Worm (Caenorhabditis elegans): ENCODE results near the gene Y110A2AL.6.
A peak's percentile ranks its signal among the peaks of the same experiment; 100 is the strongest.
"Not testable (repeated sequence)": the region's sequence is repeated elsewhere in the genome, so short reads cannot be mapped to it uniquely, and the experiment has no call there.

Y110A2AL.6 gene

DNA sequence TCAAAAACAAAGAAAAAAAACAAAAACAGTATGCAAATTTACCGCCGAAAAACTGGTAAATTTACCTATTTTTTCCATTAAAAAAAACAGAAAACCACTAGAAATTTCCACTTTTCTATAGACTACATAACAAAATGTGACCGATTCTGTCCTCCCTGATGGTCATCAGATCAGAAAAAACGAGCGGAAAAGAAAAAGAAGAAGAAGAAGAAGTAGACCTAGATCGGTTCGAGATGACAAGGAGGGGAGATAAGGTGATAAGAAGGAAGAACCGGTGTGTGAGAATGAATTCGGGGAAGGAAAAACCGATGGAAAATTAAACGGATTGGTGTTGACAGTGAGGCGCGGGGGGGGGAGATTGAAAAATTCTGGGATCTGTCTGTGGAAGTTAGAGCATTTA, 14.7 kb upstream of the Y110A2AL.6 start:
- TF ChIP-seq ztf-23 (GFP tag; IDR thresholded peaks at IDR 0.05) (no peak), ref-1 (GFP tag; conservative IDR thresholded peaks at IDR 0.05) (no peak), T22C8.4 (GFP tag; IDR thresholded peaks at IDR 0.05) (no peak), cog-1 (tag; optimal IDR thresholded peaks at IDR 0.05) (no peak), flt-1 (GFP tag; IDR thresholded peaks at IDR 0.05) (no peak), ztf-29 (GFP tag; IDR thresholded peaks at IDR 0.05) (no peak), med-1 (GFP tag; optimal IDR thresholded peaks at IDR 0.05; ENCODE audit: insufficient read depth) (no peak), klf-2 (GFP tag; conservative IDR thresholded peaks at IDR 0.05) (no peak), tab-1 (GFP tag; IDR thresholded peaks at IDR 0.05) (no peak)

- TF ChIP-seq ztf-29 (GFP tag; IDR thresholded peaks at IDR 0.05) = peak; percentile 34; the same call in 1 of the 2 replicates
- TF ChIP-seq tab-1 (GFP tag; IDR thresholded peaks at IDR 0.05) = no peak
Observed at ce11 chrII:2854794-2855193, 13.4 kb upstream of the Y110A2AL.6 start.

- TF ChIP-seq flt-1 (GFP tag; IDR thresholded peaks at IDR 0.05) (no peak), cog-1 (tag; optimal IDR thresholded peaks at IDR 0.05) (no peak), T22C8.4 (GFP tag; IDR thresholded peaks at IDR 0.05) (no peak), tab-1 (GFP tag; IDR thresholded peaks at IDR 0.05) (no peak), ref-1 (GFP tag; conservative IDR thresholded peaks at IDR 0.05) (no peak), ztf-23 (GFP tag; IDR thresholded peaks at IDR 0.05) (no peak), ztf-29 (GFP tag; IDR thresholded peaks at IDR 0.05) (no peak), med-1 (GFP tag; optimal IDR thresholded peaks at IDR 0.05; ENCODE audit: insufficient read depth) (no peak), klf-2 (GFP tag; conservative IDR thresholded peaks at IDR 0.05) (no peak)
Observed at ce11 chrII:2853767-2854166, 12.3 kb upstream of the Y110A2AL.6 start.

DNA sequence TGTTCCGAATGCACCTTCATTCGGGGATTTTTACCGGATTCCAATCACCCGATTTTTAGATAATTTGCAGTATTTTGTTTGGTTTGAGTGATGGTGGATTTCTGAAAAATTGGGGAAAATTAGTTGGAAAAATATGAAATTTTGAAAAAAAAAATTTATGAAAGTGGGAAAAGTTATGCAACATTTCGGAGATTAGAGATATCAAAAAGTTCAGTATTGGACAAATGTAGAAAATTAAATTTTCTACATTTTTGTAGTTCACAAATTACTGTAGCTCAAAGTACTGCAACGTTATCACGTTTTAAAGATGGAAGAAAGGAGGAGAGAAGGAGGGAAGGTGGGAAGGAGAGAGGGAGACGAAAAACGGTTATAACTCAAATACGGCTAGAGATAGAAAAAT, 11.1 kb upstream of the Y110A2AL.6 start, which contains the start of gene ptc-3:
Gene ptc-3, minus strand, starts transcription at position 101 of the 400 bp plus-strand sequence.
- no peak for TF ChIP-seq ztf-29 (GFP tag; IDR thresholded peaks at IDR 0.05)
- TF ChIP-seq klf-2 (GFP tag; conservative IDR thresholded peaks at IDR 0.05) = no peak
- TF ChIP-seq flt-1 (GFP tag; IDR thresholded peaks at IDR 0.05) = no peak
- no peak for TF ChIP-seq cog-1 (tag; optimal IDR thresholded peaks at IDR 0.05)
- TF ChIP-seq ztf-23 (GFP tag; IDR thresholded peaks at IDR 0.05) = no peak

DNA sequence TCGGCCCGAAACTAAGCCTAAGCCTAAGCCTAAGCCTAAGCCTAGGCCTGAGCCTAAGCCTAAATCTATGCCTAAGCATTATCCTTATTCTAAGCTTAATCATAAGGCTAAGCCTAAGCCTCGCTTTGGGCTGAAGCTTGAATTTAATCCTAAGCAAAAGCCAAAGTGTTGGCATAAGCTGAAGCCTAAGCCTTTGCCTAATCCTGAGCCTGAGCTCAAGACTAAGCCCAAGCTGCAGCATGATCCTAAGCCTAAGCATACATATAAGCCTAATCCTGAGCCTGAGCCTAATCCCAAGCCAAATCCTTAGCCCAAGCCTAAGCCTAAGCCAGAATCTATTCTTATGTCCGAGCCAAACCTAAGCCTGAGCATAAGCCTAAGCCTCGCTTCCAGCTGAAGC, 5.1 kb upstream of the Y110A2AL.6 start:
- TF ChIP-seq ztf-29 (GFP tag; IDR thresholded peaks at IDR 0.05) (no peak), ztf-23 (GFP tag; IDR thresholded peaks at IDR 0.05) (no peak), T22C8.4 (GFP tag; IDR thresholded peaks at IDR 0.05) (no peak), ref-1 (GFP tag; conservative IDR thresholded peaks at IDR 0.05) (no peak), klf-2 (GFP tag; conservative IDR thresholded peaks at IDR 0.05) (no peak), flt-1 (GFP tag; IDR thresholded peaks at IDR 0.05) (no peak), tab-1 (GFP tag; IDR thresholded peaks at IDR 0.05) (no peak), cog-1 (tag; optimal IDR thresholded peaks at IDR 0.05) (no peak), med-1 (GFP tag; optimal IDR thresholded peaks at IDR 0.05; ENCODE audit: insufficient read depth) (no peak)

- 0 out of 2 replicates have a peak, but pooled peaks have one; percentile 13 for TF ChIP-seq tab-1 (GFP tag; IDR thresholded peaks at IDR 0.05)
- TF ChIP-seq ztf-23 (GFP tag; IDR thresholded peaks at IDR 0.05) = no peak
Observed at ce11 chrII:2845674-2846073, 4.2 kb upstream of the Y110A2AL.6 start.

DNA sequence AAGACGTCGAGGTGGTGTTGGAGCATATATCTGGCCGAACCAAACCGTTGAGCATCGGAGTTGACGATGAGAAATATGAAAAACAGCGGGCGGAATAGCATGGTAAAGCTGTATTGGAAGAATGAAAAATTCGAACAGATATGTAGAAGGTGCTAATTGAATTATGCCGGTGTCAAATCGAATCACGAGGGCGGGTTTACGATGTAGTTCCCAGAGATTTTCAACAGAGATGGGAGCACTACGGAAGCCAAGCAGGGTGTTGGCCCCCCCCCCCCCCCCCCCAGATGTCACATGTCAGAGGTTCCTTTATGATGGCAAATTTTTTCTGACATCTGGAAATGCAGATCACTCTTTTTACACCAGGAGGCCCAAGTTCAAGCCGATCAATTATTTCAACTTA, 1.7 kb upstream of the Y110A2AL.6 start, which contains the start of gene Y110A2AL.7:
Gene Y110A2AL.7, minus strand, starts transcription at position 101 of the 400 bp plus-strand sequence.
- TF ChIP-seq med-1 (GFP tag; optimal IDR thresholded peaks at IDR 0.05; ENCODE audit: insufficient read depth) (no peak), flt-1 (GFP tag; IDR thresholded peaks at IDR 0.05) (no peak), tab-1 (GFP tag; IDR thresholded peaks at IDR 0.05) (no peak), ztf-29 (GFP tag; IDR thresholded peaks at IDR 0.05) (no peak), ztf-23 (GFP tag; IDR thresholded peaks at IDR 0.05) (no peak), T22C8.4 (GFP tag; IDR thresholded peaks at IDR 0.05) (no peak), ref-1 (GFP tag; conservative IDR thresholded peaks at IDR 0.05) (no peak), cog-1 (tag; optimal IDR thresholded peaks at IDR 0.05) (no peak), klf-2 (GFP tag; conservative IDR thresholded peaks at IDR 0.05) (no peak)

DNA sequence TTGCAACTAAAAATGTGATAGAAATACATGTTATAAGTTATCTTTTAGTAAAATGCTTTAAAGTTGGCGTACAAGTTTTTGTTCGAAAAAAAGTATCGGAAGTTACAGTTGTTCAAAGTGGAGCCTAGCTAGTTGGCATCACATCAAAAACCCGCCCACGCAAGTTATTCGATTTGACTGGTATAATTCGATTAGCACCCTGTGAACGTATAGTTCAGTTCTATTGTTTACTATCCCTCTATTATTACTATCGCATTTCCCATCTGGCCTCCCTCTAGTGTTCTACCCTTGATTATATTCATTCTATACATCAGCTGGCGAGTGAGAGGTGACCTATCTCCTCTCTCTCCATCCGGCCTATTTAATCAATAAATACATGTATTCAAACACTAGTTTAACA, 2.4 kb downstream of the Y110A2AL.6 start, which contains the start of gene Y110A2AL.4:
Gene Y110A2AL.4, plus strand, starts transcription at position 301 of the 400 bp plus-strand sequence.
- not testable (repeated sequence) for TF ChIP-seq ztf-23, tab-1, ztf-29 (GFP tag; IDR thresholded peaks at IDR 0.05)

DNA sequence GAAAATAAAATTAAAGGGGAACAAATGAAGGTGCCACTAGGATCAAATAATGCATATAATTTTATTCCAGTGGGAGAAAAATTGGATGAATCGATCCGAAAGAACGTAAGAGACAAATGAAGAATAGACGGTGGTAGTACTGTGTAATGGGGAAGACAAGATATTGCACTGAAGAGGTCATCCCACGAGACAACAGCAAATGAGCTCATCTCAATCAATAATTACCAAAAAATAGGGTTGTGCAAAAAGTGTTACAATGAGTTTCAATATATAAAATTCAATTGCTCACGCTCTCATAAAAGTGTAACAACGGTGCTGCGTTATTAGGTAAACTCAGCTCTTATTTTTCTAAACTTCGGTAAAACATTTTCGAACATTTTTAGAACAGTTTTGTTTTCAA, 4.6 kb downstream of the Y110A2AL.6 start, which contains the start of gene K12H6.7:
Gene K12H6.7, minus strand, starts transcription at position 101 of the 400 bp plus-strand sequence.
- no peak for TF ChIP-seq flt-1 (GFP tag; IDR thresholded peaks at IDR 0.05)

ce11 chrII:2834105-2834504, 7.3 kb downstream of the Y110A2AL.6 start:
- TF ChIP-seq flt-1 (GFP tag; IDR thresholded peaks at IDR 0.05) (no peak), ztf-29 (GFP tag; IDR thresholded peaks at IDR 0.05) (no peak), ref-1 (GFP tag; conservative IDR thresholded peaks at IDR 0.05) (no peak), klf-2 (GFP tag; conservative IDR thresholded peaks at IDR 0.05) (no peak), med-1 (GFP tag; optimal IDR thresholded peaks at IDR 0.05; ENCODE audit: insufficient read depth) (no peak)

DNA sequence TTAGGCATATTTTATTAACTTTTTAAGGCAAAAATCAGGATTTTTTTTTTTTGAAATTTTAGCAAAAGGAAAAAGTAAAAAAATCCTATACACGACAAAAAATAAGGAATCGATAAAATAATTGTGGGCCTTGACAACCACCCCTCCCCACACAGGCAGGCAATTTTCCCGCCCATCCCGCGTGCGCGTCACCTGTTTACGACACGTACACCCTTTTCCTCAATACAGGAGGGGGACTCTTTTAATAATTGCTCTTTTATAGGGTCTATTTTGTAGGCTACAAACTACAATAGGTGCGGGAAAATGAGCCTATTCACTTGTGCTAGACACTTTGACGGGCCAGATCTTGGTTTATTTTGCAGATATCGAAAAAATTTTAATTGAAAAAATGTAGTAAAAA, 8.9 kb downstream of the Y110A2AL.6 start:
- TF ChIP-seq cog-1 (tag; optimal IDR thresholded peaks at IDR 0.05) (no peak), med-1 (GFP tag; optimal IDR thresholded peaks at IDR 0.05; ENCODE audit: insufficient read depth) (no peak), flt-1 (GFP tag; IDR thresholded peaks at IDR 0.05) (no peak), ztf-23 (GFP tag; IDR thresholded peaks at IDR 0.05) (no peak), ref-1 (GFP tag; conservative IDR thresholded peaks at IDR 0.05) (no peak), T22C8.4 (GFP tag; IDR thresholded peaks at IDR 0.05) (no peak), tab-1 (GFP tag; IDR thresholded peaks at IDR 0.05) (no peak), klf-2 (GFP tag; conservative IDR thresholded peaks at IDR 0.05) (no peak), ztf-29 (GFP tag; IDR thresholded peaks at IDR 0.05) (no peak)
